Fruit fly (Drosophila melanogaster) whole organism, embryonic: ENCODE results near the gene Pex11c.

ENCODE experiments used
- B-H2 ChIP-seq: fragments of 200-800 bp; sonication (Bioruptor generic); optimal IDR thresholded peaks from 2 replicates; lab custom pipeline; 2018; ENCODE audit warnings: missing biosample characterization, mild to moderate bottlenecking, missing genetic modification characterization
- CG10274 ChIP-seq: fragments of 200-800 bp; sonication (Bioruptor generic); optimal IDR thresholded peaks from 3 replicates; lab custom pipeline; 2017; ENCODE audit warnings: missing biosample characterization, mild to moderate bottlenecking, missing genetic modification characterization
- CG10979 ChIP-seq: fragments of 200-800 bp; sonication (Bioruptor generic); optimal IDR thresholded peaks from 2 replicates; lab custom pipeline; 2018; ENCODE audit warnings: missing biosample characterization, mild to moderate bottlenecking, missing genetic modification characterization, moderate library complexity
- CG12391 ChIP-seq: fragments of 200-800 bp; sonication (Bioruptor generic); optimal IDR thresholded peaks from 3 replicates; lab custom pipeline; 2018; ENCODE audit warnings: missing biosample characterization, mild to moderate bottlenecking, missing genetic modification characterization, moderate library complexity
- CG13624 ChIP-seq: fragments of 200-800 bp; sonication (Bioruptor generic); optimal IDR thresholded peaks from 2 replicates; lab custom pipeline; 2016; ENCODE audit warnings: missing biosample characterization, missing genetic modification characterization
- CG14014 ChIP-seq: fragments of 200-800 bp; sonication (Bioruptor generic); IDR thresholded peaks from 2 replicates; pipeline ENCODE4 v1.3.6; 2022; ENCODE audit warnings: missing biosample characterization, missing genetic modification characterization
- CG18011 ChIP-seq: fragments of 200-800 bp; sonication (Bioruptor generic); optimal IDR thresholded peaks from 2 replicates; lab custom pipeline; 2017; ENCODE audit warnings: missing biosample characterization, missing genetic modification characterization, mild to moderate bottlenecking, moderate library complexity, missing genotype
- CG18476 ChIP-seq: fragments of 200-800 bp; sonication (Bioruptor generic); optimal IDR thresholded peaks from 2 replicates; lab custom pipeline; 2016; ENCODE audit warnings: missing biosample characterization, mild to moderate bottlenecking, missing genetic modification characterization
- CG2120 ChIP-seq: fragments of 200-800 bp; sonication (Bioruptor generic); optimal IDR thresholded peaks from 3 replicates; lab custom pipeline; 2016; ENCODE audit warnings: missing biosample characterization, missing genetic modification characterization
- CG32532 ChIP-seq: fragments of 200-800 bp; sonication (Bioruptor generic); IDR thresholded peaks from 2 replicates; pipeline ENCODE4 v1.3.6; 2022; ENCODE audit warnings: missing biosample characterization, missing genetic modification characterization
- CG33557 ChIP-seq: fragments of 200-800 bp; sonication (Bioruptor generic); optimal IDR thresholded peaks from 2 replicates; lab custom pipeline; 2019; ENCODE audit warnings: missing biosample characterization, mild to moderate bottlenecking, missing genetic modification characterization, moderate library complexity
- CG34422 ChIP-seq: fragments of 200-800 bp; sonication (Bioruptor generic); IDR thresholded peaks from 3 replicates; pipeline ENCODE4 v1.3.6; 2022; ENCODE audit warnings: missing biosample characterization, missing genetic modification characterization
- CG3995 ChIP-seq: fragments of 200-800 bp; sonication (Bioruptor generic); optimal IDR thresholded peaks from 3 replicates; lab custom pipeline; 2016; ENCODE audit warnings: missing biosample characterization, missing genetic modification characterization
- CG43689 ChIP-seq: fragments of 200-800 bp; sonication (Bioruptor generic); IDR thresholded peaks from 2 replicates; pipeline ENCODE4 v1.3.6; 2022; ENCODE audit warnings: missing biosample characterization, missing genetic modification characterization
- CG4404 ChIP-seq: fragments of 200-800 bp; sonication (Bioruptor generic); IDR thresholded peaks from 2 replicates; pipeline ENCODE4 v1.3.6; 2022; ENCODE audit warnings: missing biosample characterization, missing genetic modification characterization
- CG8281 ChIP-seq: fragments of 200-800 bp; sonication (Bioruptor generic); optimal IDR thresholded peaks from 2 replicates; lab custom pipeline; 2018; ENCODE audit warnings: missing biosample characterization, mild to moderate bottlenecking, missing genetic modification characterization, moderate library complexity
- CrebB ChIP-seq: fragments of 200-800 bp; sonication (Bioruptor generic); optimal IDR thresholded peaks from 3 replicates; lab custom pipeline; 2018; ENCODE audit warnings: missing biosample characterization, mild to moderate bottlenecking, missing genetic modification characterization
- Dad ChIP-seq: fragments of 200-800 bp; sonication (Bioruptor generic); optimal IDR thresholded peaks from 3 replicates; lab custom pipeline; 2016; ENCODE audit warnings: missing biosample characterization, missing genetic modification characterization
- Dip3 ChIP-seq: fragments of 200-800 bp; sonication (Bioruptor generic); optimal IDR thresholded peaks from 3 replicates; lab custom pipeline; 2016; ENCODE audit warnings: missing biosample characterization, missing genetic modification characterization
- Fer2 ChIP-seq: fragments of 200-800 bp; sonication (Bioruptor generic); optimal IDR thresholded peaks from 2 replicates; lab custom pipeline; 2018; ENCODE audit warnings: missing biosample characterization, mild to moderate bottlenecking, missing genetic modification characterization, moderate library complexity
- HLH4C ChIP-seq: fragments of 200-800 bp; sonication (Bioruptor generic); IDR thresholded peaks from 3 replicates; pipeline ENCODE4 v1.3.6; 2022; ENCODE audit warnings: missing biosample characterization, missing genetic modification characterization; ENCODE audit not compliant: partially characterized antibody
- Hr78 ChIP-seq, 2 experiments: fragments of 200-800 bp in 1 of 2; fragments of >200 bp in 1 of 2; sonication (Bioruptor generic) in 1 of 2; optimal IDR thresholded peaks; 2 replicates each; lab custom pipeline; 2017 to 2019; ENCODE audit warnings: missing biosample characterization in 2 of 2, missing genetic modification characterization in 2 of 2, mild to moderate bottlenecking in 1 of 2, moderate library complexity in 1 of 2
- Kr ChIP-seq: fragments of 200-800 bp; sonication (Bioruptor generic); optimal IDR thresholded peaks from 2 replicates; lab custom pipeline; 2017; ENCODE audit warnings: missing biosample characterization, mild to moderate bottlenecking, missing genetic modification characterization
- Lpt ChIP-seq: fragments of >200 bp; optimal IDR thresholded peaks from 2 replicates; lab custom pipeline; 2018; ENCODE audit warnings: missing biosample characterization, missing genetic modification characterization
- Nf-YB ChIP-seq: fragments of 200-800 bp; sonication (Bioruptor generic); optimal IDR thresholded peaks from 3 replicates; lab custom pipeline; 2019; ENCODE audit warnings: missing biosample characterization, mild to moderate bottlenecking, missing genetic modification characterization, moderate library complexity
- Pdp1 ChIP-seq, 2 experiments: fragments of 200-800 bp; sonication (Bioruptor generic); optimal IDR thresholded peaks; 3 replicates each; lab custom pipeline; 2016; ENCODE audit warnings: missing biosample characterization in 2 of 2, missing genetic modification characterization in 2 of 2, mild to moderate bottlenecking in 1 of 2, moderate library complexity in 1 of 2
- Spps ChIP-seq: fragments of 200-800 bp; sonication (Bioruptor generic); optimal IDR thresholded peaks from 2 replicates; lab custom pipeline; 2018; ENCODE audit warnings: missing biosample characterization, mild to moderate bottlenecking, missing genetic modification characterization
- TFAM ChIP-seq: fragments of 200-800 bp; sonication (Bioruptor generic); optimal IDR thresholded peaks from 2 replicates; lab custom pipeline; 2017; ENCODE audit warnings: missing biosample characterization, missing genetic modification characterization, inconsistent platforms
- Trl ChIP-seq, 3 experiments: fragments of >200 bp in 2 of 3; fragments of 200-800 bp in 1 of 3; sonication (Bioruptor generic) in 1 of 3; optimal IDR thresholded peaks; 2 replicates in 1 of 3; 3 replicates in 2 of 3; lab custom pipeline; 2016 to 2017; ENCODE audit warnings: missing biosample characterization in 1 of 3, missing genetic modification characterization in 1 of 3
- Vsx1 ChIP-seq: fragments of 200-800 bp; sonication (Bioruptor generic); optimal IDR thresholded peaks from 2 replicates; lab custom pipeline; 2017; ENCODE audit warnings: missing biosample characterization, mild to moderate bottlenecking, missing genetic modification characterization, missing genetic modification reagents
- Xrp1 ChIP-seq: fragments of 200-800 bp; sonication (Bioruptor generic); IDR thresholded peaks from 2 replicates; pipeline ENCODE4 v1.3.6; 2022; ENCODE audit warnings: missing biosample characterization, missing genetic modification characterization
- YL-1 ChIP-seq: fragments of 200-800 bp; sonication (Bioruptor generic); optimal IDR thresholded peaks from 3 replicates; lab custom pipeline; 2017; ENCODE audit warnings: missing biosample characterization, mild to moderate bottlenecking, missing genetic modification characterization
- cato ChIP-seq: fragments of 200-800 bp; sonication (Bioruptor generic); optimal IDR thresholded peaks from 2 replicates; lab custom pipeline; 2016; ENCODE audit warnings: missing biosample characterization, missing genetic modification characterization, borderline replicate concordance
- chn ChIP-seq: fragments of 200-800 bp; sonication (Bioruptor generic); optimal IDR thresholded peaks from 2 replicates; lab custom pipeline; 2016; ENCODE audit warnings: missing biosample characterization, missing genetic modification characterization
- crol ChIP-seq: fragments of 200-800 bp; sonication (Bioruptor generic); IDR thresholded peaks from 2 replicates; pipeline ENCODE4 v1.3.6; 2022; ENCODE audit warnings: missing biosample characterization, missing genetic modification characterization
- dati ChIP-seq: fragments of 200-800 bp; sonication (Bioruptor generic); IDR thresholded peaks from 2 replicates; pipeline ENCODE4 v1.3.6; 2022; ENCODE audit warnings: missing biosample characterization, missing genetic modification characterization
- ewg ChIP-seq: fragments of 200-800 bp; sonication (Bioruptor generic); optimal IDR thresholded peaks from 3 replicates; lab custom pipeline; 2017; ENCODE audit warnings: mild to moderate bottlenecking, missing biosample characterization, missing genetic modification reagents, missing genetic modification characterization
- fd102C ChIP-seq: fragments of 200-800 bp; sonication (Bioruptor generic); optimal IDR thresholded peaks from 2 replicates; lab custom pipeline; 2018; ENCODE audit warnings: missing biosample characterization, mild to moderate bottlenecking, missing genetic modification characterization, moderate library complexity
- fd3F ChIP-seq: fragments of 200-800 bp; sonication (Bioruptor generic); optimal IDR thresholded peaks from 2 replicates; lab custom pipeline; 2018; ENCODE audit warnings: missing biosample characterization, mild to moderate bottlenecking, missing genetic modification characterization, moderate library complexity
- fu2 ChIP-seq: fragments of 200-800 bp; sonication (Bioruptor generic); optimal IDR thresholded peaks from 2 replicates; lab custom pipeline; 2016; ENCODE audit warnings: missing biosample characterization, missing genetic modification characterization
- jumu ChIP-seq: fragments of 200-800 bp; sonication (Bioruptor generic); optimal IDR thresholded peaks from 3 replicates; lab custom pipeline; 2016; ENCODE audit warnings: missing biosample characterization, missing genetic modification characterization
- mld ChIP-seq: fragments of 200-800 bp; sonication (Bioruptor generic); IDR thresholded peaks from 3 replicates; pipeline ENCODE4 v1.3.6; 2022; ENCODE audit warnings: missing biosample characterization, missing genetic modification characterization; ENCODE audit not compliant: partially characterized antibody
- peb ChIP-seq: fragments of 200-800 bp; sonication (Bioruptor generic); IDR thresholded peaks from 2 replicates; pipeline ENCODE4 v1.3.6; 2022; ENCODE audit warnings: missing biosample characterization, missing genetic modification characterization
- sna ChIP-seq: fragments of 200-800 bp; sonication (Bioruptor generic); IDR thresholded peaks from 2 replicates; pipeline ENCODE4 v1.3.6; 2022; ENCODE audit warnings: missing biosample characterization, missing genetic modification characterization; ENCODE audit not compliant: partially characterized antibody
- sr ChIP-seq: fragments of 200-800 bp; sonication (Bioruptor generic); IDR thresholded peaks from 3 replicates; pipeline ENCODE4 v1.3.6; 2022; ENCODE audit warnings: missing biosample characterization, missing genetic modification characterization
- stwl ChIP-seq: fragments of 200-800 bp; sonication (Bioruptor generic); optimal IDR thresholded peaks from 3 replicates; lab custom pipeline; 2018; ENCODE audit warnings: missing biosample characterization, mild to moderate bottlenecking, missing genetic modification characterization, moderate library complexity
- wor ChIP-seq: fragments of 200-800 bp; sonication (Bioruptor generic); IDR thresholded peaks from 2 replicates; pipeline ENCODE4 v1.3.6; 2022; ENCODE audit warnings: missing biosample characterization, missing genetic modification characterization
- zen ChIP-seq: fragments of 200-800 bp; sonication (Bioruptor generic); optimal IDR thresholded peaks from 3 replicates; lab custom pipeline; 2018; ENCODE audit warnings: missing biosample characterization, mild to moderate bottlenecking, missing genetic modification characterization, moderate library complexity
- zen2 ChIP-seq: fragments of 200-800 bp; sonication (Bioruptor generic); IDR thresholded peaks from 3 replicates; pipeline ENCODE4 v1.3.6; 2022; ENCODE audit warnings: missing biosample characterization, missing genetic modification characterization; ENCODE audit not compliant: partially characterized antibody
- zf30C ChIP-seq: fragments of 200-800 bp; sonication (Bioruptor generic); optimal IDR thresholded peaks from 3 replicates; lab custom pipeline; 2018; ENCODE audit warnings: missing biosample characterization, mild to moderate bottlenecking, missing genetic modification characterization

Pex11c gene

DNA sequence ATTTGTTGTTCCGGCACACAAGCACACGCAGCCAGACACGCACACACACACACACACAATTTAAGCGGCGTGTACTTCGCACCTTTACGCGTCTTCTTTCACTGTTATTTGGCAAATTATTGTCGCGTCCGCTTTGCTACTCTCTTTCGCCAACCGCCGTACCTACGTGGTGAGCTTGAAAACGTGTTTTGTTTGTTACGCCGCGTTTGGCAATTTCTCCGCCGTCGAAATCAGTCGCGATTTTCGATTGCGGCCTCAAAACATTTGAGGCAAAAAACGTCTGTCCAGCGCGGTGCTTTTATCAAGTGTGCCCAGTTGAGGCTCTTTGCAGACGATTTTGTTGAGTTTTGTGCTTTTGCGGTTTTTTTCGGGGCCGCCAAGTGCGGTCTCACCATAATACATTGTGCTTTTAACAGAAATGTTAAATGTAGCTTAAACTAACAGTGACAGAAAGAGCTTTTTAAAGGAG is 36.5 kb upstream of the Pex11c start (continued):
- TF ChIP-seq Dad (no peak), wor (no peak), jumu (no peak), CG12391 (tag; lab: Kevin White, UChicago) (no peak), CG2120 (GFP tag; lab: Kevin White, UChicago) (no peak), CG14014 (GFP tag; lab: Robert Waterston, UW) (no peak), fd102C (GFP tag; lab: Kevin White, UChicago) (no peak), CG33557 (GFP tag; lab: Kevin White, UChicago) (no peak), CG32532 (GFP tag; lab: Robert Waterston, UW) (no peak), CG10274 (no peak), zen2 (GFP tag; lab: Robert Waterston, UW) (no peak; the same call in 2 of the 3 replicates), stwl (tag; lab: Kevin White, UChicago) (peak; percentile 34), CG4404 (no peak), mld (GFP tag; lab: Robert Waterston, UW) (no peak), peb (GFP tag; lab: Robert Waterston, UW) (no peak), Spps (no peak), Trl (optimal IDR thresholded peaks at IDR 0.05; lab: Kevin White, UChicago) (peak in 1 of 2 experiments; percentile 31), Trl (GFP tag; optimal IDR thresholded peaks at IDR 0.05; lab: Kevin White, UChicago) (no peak), HLH4C (GFP tag; lab: Robert Waterston, UW) (no peak), fd3F (no peak), CG13624 (GFP tag; lab: Kevin White, UChicago) (peak; percentile 33), cato (no peak), YL-1 (GFP tag; lab: Kevin White, UChicago) (peak; percentile 25), CG18011 (GFP tag; lab: Kevin White, UChicago) (no peak), CG8281 (tag; lab: Kevin White, UChicago) (no peak), chn (GFP tag; lab: Kevin White, UChicago) (no peak), zf30C (GFP tag; lab: Kevin White, UChicago) (no peak), Kr (no peak), sna (GFP tag; lab: Robert Waterston, UW) (0 out of 2 replicates have a peak, but pooled peaks have one; percentile 50), dati (GFP tag; lab: Robert Waterston, UW) (no peak), TFAM (GFP tag; lab: Kevin White, UChicago) (no peak), B-H2 (GFP tag; lab: Kevin White, UChicago) (no peak), ewg (GFP tag; lab: Kevin White, UChicago) (no peak), Fer2 (tag; lab: Kevin White, UChicago) (no peak), fu2 (no peak), Xrp1 (GFP tag; lab: Robert Waterston, UW) (no peak), CrebB (tag; lab: Kevin White, UChicago) (no peak), CG10979 (tag; lab: Kevin White, UChicago) (no peak), zen (tag; lab: Kevin White, UChicago) (no peak), CG34422 (GFP tag; lab: Robert Waterston, UW) (no peak), Pdp1 (GFP tag; optimal IDR thresholded peaks at IDR 0.05; lab: Kevin White, UChicago) (peak in 1 of 2 experiments; percentile 23), Vsx1 (GFP tag; lab: Kevin White, UChicago) (no peak), Lpt (GFP tag; lab: Kevin White, UChicago) (no peak), Hr78 (GFP tag; optimal IDR thresholded peaks at IDR 0.05; lab: Kevin White, UChicago) (no peak), CG18476 (GFP tag; lab: Kevin White, UChicago) (no peak), CG3995 (GFP tag; lab: Kevin White, UChicago) (peak; percentile 4), sr (no peak), Dip3 (GFP tag; lab: Kevin White, UChicago) (no peak), Nf-YB (GFP tag; lab: Kevin White, UChicago) (no peak), CG43689 (GFP tag; lab: Robert Waterston, UW) (no peak), crol (GFP tag; lab: Robert Waterston, UW) (no peak)
